Worm (Caenorhabditis elegans): ENCODE results near the gene hpo-30.

DNA sequence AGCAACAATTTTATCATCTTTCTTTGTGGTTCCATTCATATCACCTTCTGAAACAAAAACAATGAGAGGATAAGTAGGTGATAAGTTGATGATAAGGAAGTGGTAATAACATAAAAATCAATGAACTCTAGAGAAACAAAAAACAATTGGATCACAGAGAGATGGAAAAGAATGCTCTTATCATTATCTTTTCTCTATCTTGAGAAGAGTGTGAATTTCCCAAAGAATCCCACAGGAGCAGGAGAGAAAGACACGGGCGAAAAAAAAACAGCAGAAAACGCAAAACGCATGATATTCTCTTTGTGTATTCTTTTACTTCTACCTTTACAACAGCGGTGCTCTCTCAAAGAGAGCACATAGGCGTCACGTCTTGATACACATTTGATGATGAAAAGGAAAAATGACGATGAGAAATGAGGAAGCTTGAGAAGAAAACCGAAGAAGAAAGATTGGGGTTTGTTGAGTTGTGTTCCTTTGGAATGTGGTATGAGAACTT, 40.8 kb downstream of the hpo-30 start, which contains the start of gene twk-24:
- TF ChIP-seq ama-1 (optimal IDR thresholded peaks at IDR 0.05) (no peak), hnd-1 (tag; optimal IDR thresholded peaks at IDR 0.05) (no peak), sea-1 (GFP tag; conservative IDR thresholded peaks at IDR 0.05) (no peak), hmg-4 (GFP tag; optimal IDR thresholded peaks at IDR 0.05) (no peak), tbx-11 (GFP tag; IDR thresholded peaks at IDR 0.05) (no peak), hmbx-1 (tag; optimal IDR thresholded peaks at IDR 0.05) (no peak), ceh-13 (GFP tag; optimal IDR thresholded peaks at IDR 0.05) (no peak), ceh-36 (tag; optimal IDR thresholded peaks at IDR 0.05) (no peak), tbx-37 (GFP tag; conservative IDR thresholded peaks at IDR 0.05) (no peak), aly-1 (tag; optimal IDR thresholded peaks at IDR 0.05) (no peak), pes-1 (GFP tag; IDR thresholded peaks at IDR 0.05) (no peak), tra-4 (tag; optimal IDR thresholded peaks at IDR 0.05) (no peak), ets-7 (tag; optimal IDR thresholded peaks at IDR 0.05) (no peak)
